Fruit fly (Drosophila melanogaster) whole organism, embryonic: ENCODE data around the gene aop.
A peak's percentile ranks its signal among the peaks of the same experiment; 100 is the strongest.

Source experiments
- Bdp1 ChIP-seq: fragments of 200-800 bp; sonication (Bioruptor generic); optimal IDR thresholded peaks from 3 replicates; lab custom pipeline; 2016; ENCODE audit warnings: missing biosample characterization, missing genetic modification characterization
- C15 ChIP-seq: fragments of 200-800 bp; sonication (Bioruptor generic); IDR thresholded peaks from 3 replicates; pipeline ENCODE4 v1.3.6; 2022; ENCODE audit warnings: missing biosample characterization, missing genetic modification characterization
- CG11695 ChIP-seq: fragments of 200-800 bp; sonication (Bioruptor generic); IDR thresholded peaks from 3 replicates; pipeline ENCODE4 v1.3.6; 2022; ENCODE audit warnings: missing biosample characterization, missing genetic modification characterization
- CG12219 ChIP-seq: fragments of 200-800 bp; sonication (Bioruptor generic); optimal IDR thresholded peaks from 3 replicates; lab custom pipeline; 2018; ENCODE audit warnings: missing biosample characterization, mild to moderate bottlenecking, missing genetic modification characterization
- CG12659 ChIP-seq: fragments of 200-800 bp; sonication (Bioruptor generic); optimal IDR thresholded peaks from 3 replicates; lab custom pipeline; 2017; ENCODE audit warnings: mild to moderate bottlenecking, missing biosample characterization, missing genetic modification reagents, missing genetic modification characterization
- CG12769 ChIP-seq: fragments of 200-800 bp; sonication (Bioruptor generic); optimal IDR thresholded peaks from 2 replicates; lab custom pipeline; 2019; ENCODE audit warnings: missing biosample characterization, mild to moderate bottlenecking, missing genetic modification characterization, moderate library complexity
- CG14860 ChIP-seq: fragments of 200-800 bp; sonication (Bioruptor generic); IDR thresholded peaks from 3 replicates; pipeline ENCODE4 v1.3.6; 2022; ENCODE audit warnings: missing biosample characterization, missing genetic modification characterization; ENCODE audit not compliant: partially characterized antibody
- CG16815 ChIP-seq: fragments of 200-800 bp; sonication (Bioruptor generic); optimal IDR thresholded peaks from 3 replicates; lab custom pipeline; 2017; ENCODE audit warnings: missing biosample characterization, mild to moderate bottlenecking, missing genetic modification characterization
- CG16863 ChIP-seq: fragments of 200-800 bp; sonication (Bioruptor generic); optimal IDR thresholded peaks from 3 replicates; lab custom pipeline; 2016; ENCODE audit warnings: missing biosample characterization, missing genetic modification characterization
- CG17385 ChIP-seq: fragments of 200-800 bp; sonication (Bioruptor generic); optimal IDR thresholded peaks from 3 replicates; lab custom pipeline; 2018; ENCODE audit warnings: missing biosample characterization, mild to moderate bottlenecking, missing genetic modification characterization
- CG17829 ChIP-seq: fragments of 200-800 bp; optimal IDR thresholded peaks from 2 replicates; lab custom pipeline; 2019; ENCODE audit warnings: missing biosample characterization, mild to moderate bottlenecking, missing genetic modification characterization, moderate library complexity
- CG18599 ChIP-seq: fragments of 200-800 bp; sonication (Bioruptor generic); optimal IDR thresholded peaks from 3 replicates; lab custom pipeline; 2017; ENCODE audit warnings: missing biosample characterization, missing genetic modification characterization, mild to moderate bottlenecking, moderate library complexity, missing genetic modification reagents
- CG2712 ChIP-seq: fragments of 200-800 bp; optimal IDR thresholded peaks from 3 replicates; lab custom pipeline; 2019; ENCODE audit warnings: missing biosample characterization, mild to moderate bottlenecking, missing genetic modification characterization, moderate library complexity
- CG2875 ChIP-seq: fragments of 200-800 bp; sonication (Bioruptor generic); optimal IDR thresholded peaks from 2 replicates; lab custom pipeline; 2017; ENCODE audit warnings: missing biosample characterization, mild to moderate bottlenecking, missing genetic modification characterization, missing genetic modification reagents
- CG42726 ChIP-seq: fragments of 200-800 bp; sonication (Bioruptor generic); IDR thresholded peaks from 2 replicates; pipeline ENCODE4 v1.3.6; 2022; ENCODE audit warnings: missing biosample characterization, missing genetic modification characterization; ENCODE audit not compliant: partially characterized antibody
- CG4360 ChIP-seq: fragments of 200-800 bp; sonication (Bioruptor generic); IDR thresholded peaks from 2 replicates; pipeline ENCODE4 v1.3.6; 2022; ENCODE audit warnings: missing biosample characterization, missing genetic modification characterization
- CG4404 ChIP-seq: fragments of 200-800 bp; sonication (Bioruptor generic); IDR thresholded peaks from 2 replicates; pipeline ENCODE4 v1.3.6; 2022; ENCODE audit warnings: missing biosample characterization, missing genetic modification characterization
- CG7839 ChIP-seq: fragments of 200-800 bp; sonication (Bioruptor generic); optimal IDR thresholded peaks from 3 replicates; lab custom pipeline; 2018; ENCODE audit warnings: missing biosample characterization, mild to moderate bottlenecking, missing genetic modification characterization, moderate library complexity
- CG8359 ChIP-seq: fragments of 200-800 bp; sonication (Bioruptor generic); optimal IDR thresholded peaks from 2 replicates; lab custom pipeline; 2017; ENCODE audit warnings: missing biosample characterization, mild to moderate bottlenecking, missing genetic modification characterization, borderline replicate concordance
- CG9817 ChIP-seq: fragments of 200-800 bp; sonication (Bioruptor generic); optimal IDR thresholded peaks from 2 replicates; lab custom pipeline; 2018; ENCODE audit warnings: missing biosample characterization, mild to moderate bottlenecking, missing genetic modification characterization, moderate library complexity
- CTCF ChIP-seq: fragments of 200-800 bp; sonication (Bioruptor generic); optimal IDR thresholded peaks from 2 replicates; lab custom pipeline; 2017; ENCODE audit warnings: missing biosample characterization, mild to moderate bottlenecking, missing genetic modification characterization, moderate library complexity
- CkIIα-i1 ChIP-seq: fragments of 200-800 bp; sonication (Bioruptor generic); IDR thresholded peaks from 2 replicates; pipeline ENCODE4 v1.3.6; 2022; ENCODE audit warnings: missing biosample characterization, missing genetic modification characterization
- Gug ChIP-seq: fragments of 200-800 bp; sonication (Bioruptor generic); IDR thresholded peaks from 4 replicates; pipeline ENCODE4 v1.3.6; 2022; ENCODE audit warnings: missing biosample characterization, missing genetic modification characterization
- HmgZ ChIP-seq: fragments of 200-800 bp; sonication (Bioruptor generic); optimal IDR thresholded peaks from 2 replicates; lab custom pipeline; 2018; ENCODE audit warnings: missing biosample characterization, mild to moderate bottlenecking, missing genetic modification characterization
- Hsf ChIP-seq: fragments of 200-800 bp; sonication (Bioruptor generic); optimal IDR thresholded peaks from 3 replicates; lab custom pipeline; 2016; ENCODE audit warnings: missing biosample characterization, missing genetic modification characterization
- NC2α ChIP-seq: fragments of 200-800 bp; sonication (Bioruptor generic); optimal IDR thresholded peaks from 2 replicates; lab custom pipeline; 2016; ENCODE audit warnings: missing biosample characterization, missing genetic modification characterization
- NFAT ChIP-seq: fragments of 200-800 bp; sonication (Bioruptor generic); IDR thresholded peaks from 2 replicates; pipeline ENCODE4 v1.3.6; 2022; ENCODE audit warnings: missing biosample characterization, missing genetic modification characterization
- Oaz ChIP-seq: fragments of 200-800 bp; sonication (Bioruptor generic); IDR thresholded peaks from 2 replicates; pipeline ENCODE4 v1.3.6; 2022; ENCODE audit warnings: missing biosample characterization, missing genetic modification characterization
- Oli ChIP-seq: fragments of 200-800 bp; sonication (Bioruptor generic); optimal IDR thresholded peaks from 2 replicates; lab custom pipeline; 2018; ENCODE audit warnings: missing biosample characterization, mild to moderate bottlenecking, missing genetic modification characterization, moderate library complexity
- Sox102F ChIP-seq: fragments of 200-800 bp; sonication (Bioruptor generic); optimal IDR thresholded peaks from 2 replicates; lab custom pipeline; 2018; ENCODE audit warnings: missing biosample characterization, mild to moderate bottlenecking, missing genetic modification characterization, moderate library complexity
- Tbp ChIP-seq: fragments of >200 bp; optimal IDR thresholded peaks from 2 replicates; lab custom pipeline; 2018; ENCODE audit warnings: missing biosample characterization, missing genetic modification characterization
- ase ChIP-seq: fragments of 200-800 bp; sonication (Bioruptor generic); IDR thresholded peaks from 3 replicates; pipeline ENCODE4 v1.3.6; 2022; ENCODE audit warnings: missing biosample characterization, missing genetic modification characterization
- ash1 ChIP-seq: fragments of 200-800 bp; sonication (Bioruptor generic); optimal IDR thresholded peaks from 2 replicates; lab custom pipeline; 2018; ENCODE audit warnings: missing biosample characterization, mild to moderate bottlenecking, missing genetic modification characterization
- bab2 ChIP-seq: fragments of 200-800 bp; sonication (Bioruptor generic); optimal IDR thresholded peaks from 2 replicates; lab custom pipeline; 2016; ENCODE audit warnings: missing biosample characterization, missing genetic modification characterization
- cas ChIP-seq: fragments of 200-800 bp; sonication (Bioruptor generic); IDR thresholded peaks from 2 replicates; pipeline ENCODE4 v1.3.6; 2022; ENCODE audit warnings: missing biosample characterization, missing genetic modification characterization
- dmrt99B ChIP-seq: fragments of 200-800 bp; sonication (Bioruptor generic); optimal IDR thresholded peaks from 2 replicates; lab custom pipeline; 2018; ENCODE audit warnings: missing biosample characterization, mild to moderate bottlenecking, missing genetic modification characterization, moderate library complexity
- eve ChIP-seq, 2 experiments: fragments of >200 bp; optimal IDR thresholded peaks; 2 replicates each; lab custom pipeline; 2017; ENCODE audit warnings: missing biosample characterization in 2 of 2, missing genetic modification characterization in 2 of 2
- gro ChIP-seq: fragments of 200-800 bp; sonication (Bioruptor generic); optimal IDR thresholded peaks from 2 replicates; lab custom pipeline; 2016; ENCODE audit warnings: missing biosample characterization, missing genetic modification characterization
- klu ChIP-seq: fragments of 200-800 bp; sonication (Bioruptor generic); IDR thresholded peaks from 2 replicates; pipeline ENCODE4 v1.3.6; 2022; ENCODE audit warnings: missing biosample characterization, missing genetic modification characterization
- kni ChIP-seq: fragments of 200-800 bp; sonication (Bioruptor generic); optimal IDR thresholded peaks from 3 replicates; lab custom pipeline; 2017; ENCODE audit warnings: mild to moderate bottlenecking, missing biosample characterization, missing genetic modification reagents, missing genetic modification characterization
- oc ChIP-seq: fragments of 200-800 bp; sonication (Bioruptor generic); optimal IDR thresholded peaks from 2 replicates; lab custom pipeline; 2018; ENCODE audit warnings: missing biosample characterization, mild to moderate bottlenecking, missing genetic modification characterization, moderate library complexity
- psq ChIP-seq: fragments of 200-800 bp; sonication (Bioruptor generic); optimal IDR thresholded peaks from 2 replicates; lab custom pipeline; 2017; ENCODE audit warnings: missing biosample characterization, missing genetic modification characterization
- sc ChIP-seq, 3 experiments: fragments of >200 bp in 2 of 3; fragments of 200-800 bp in 1 of 3; sonication (Bioruptor generic) in 1 of 3; optimal IDR thresholded peaks; 2 replicates in 2 of 3; 3 replicates in 1 of 3; lab custom pipeline; 2017; ENCODE audit warnings: mild to moderate bottlenecking in 1 of 3, missing biosample characterization in 1 of 3, missing genetic modification characterization in 1 of 3, missing genetic modification reagents in 1 of 3
- sqz ChIP-seq: fragments of 200-800 bp; sonication (Bioruptor generic); optimal IDR thresholded peaks from 3 replicates; lab custom pipeline; 2018; ENCODE audit warnings: missing biosample characterization, mild to moderate bottlenecking, missing genetic modification characterization
- ssp ChIP-seq: fragments of 200-800 bp; sonication (Bioruptor generic); IDR thresholded peaks from 2 replicates; pipeline ENCODE4 v1.3.6; 2022; ENCODE audit warnings: missing biosample characterization, missing genetic modification characterization
- tin ChIP-seq: fragments of 200-800 bp; sonication (Bioruptor generic); optimal IDR thresholded peaks from 3 replicates; lab custom pipeline; 2016; ENCODE audit warnings: missing biosample characterization, missing genetic modification characterization
- toy ChIP-seq: fragments of 200-800 bp; sonication (Bioruptor generic); IDR thresholded peaks from 2 replicates; pipeline ENCODE4 v1.3.6; 2022; ENCODE audit warnings: missing biosample characterization, missing genetic modification characterization
- wdn ChIP-seq: fragments of 200-800 bp; sonication (Bioruptor generic); IDR thresholded peaks from 2 replicates; pipeline ENCODE4 v1.3.6; 2022; ENCODE audit warnings: missing biosample characterization, missing genetic modification characterization

Gene aop

DNA sequence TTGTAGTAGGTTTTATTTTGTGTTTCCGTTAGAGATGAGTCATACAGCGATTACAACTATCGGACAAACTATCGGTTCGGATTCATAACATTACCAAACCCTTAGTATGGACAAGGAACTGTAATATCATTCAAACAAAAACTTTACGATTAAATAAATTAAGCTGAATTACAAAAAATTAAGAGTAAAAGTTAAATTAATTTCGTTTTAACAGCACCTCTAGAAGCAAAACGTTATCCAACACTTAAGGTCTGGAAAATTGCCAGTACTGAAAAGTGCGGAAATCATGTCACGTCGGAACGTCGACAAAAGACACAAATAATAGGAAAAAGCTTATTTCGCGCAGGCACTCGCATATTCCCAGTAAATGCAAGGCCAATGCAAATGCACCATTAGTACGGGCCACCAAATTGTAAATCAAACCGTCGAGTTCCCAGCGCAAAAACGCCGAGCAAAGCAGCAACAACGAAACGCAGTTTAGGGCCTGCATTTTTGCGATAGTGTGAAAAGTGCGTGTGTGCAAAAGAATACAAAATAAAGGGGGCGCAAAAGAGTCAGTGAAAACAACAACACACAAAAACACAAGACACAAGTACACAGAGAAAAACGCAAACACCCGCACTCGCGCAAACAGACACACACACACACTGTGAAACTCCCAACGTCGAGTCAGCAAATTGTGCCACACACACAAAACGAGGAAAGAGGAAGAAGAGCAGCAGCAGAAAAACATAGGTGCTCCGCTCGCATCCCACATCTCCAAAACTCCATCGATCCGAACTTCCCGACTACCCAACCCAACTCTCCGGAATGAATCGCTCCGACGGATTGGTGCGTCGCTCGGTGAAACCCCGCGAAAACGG lies 47.9 kb upstream of the aop start, which contains the start of the genes CG15387 and sau (continued):
- TF ChIP-seq CG9817 (tag; lab: Kevin White, UChicago) (peak; percentile 89), Oaz (peak; percentile 55), NFAT (GFP tag; lab: Robert Waterston, UW) (no peak; the same call in none of the 2 replicates), oc (tag; lab: Kevin White, UChicago) (peak; percentile 60), CG18599 (GFP tag; lab: Kevin White, UChicago) (peak; percentile 90), CG14860 (GFP tag; lab: Robert Waterston, UW) (peak; percentile 89), Bdp1 (peak; percentile 75), CG17385 (GFP tag; lab: Kevin White, UChicago) (peak; percentile 79), Oli (tag; lab: Kevin White, UChicago) (peak; percentile 78), CG2875 (GFP tag; lab: Kevin White, UChicago) (peak; percentile 58), eve (GFP tag; optimal IDR thresholded peaks at IDR 0.05; lab: Kevin White, UChicago) (no peak), CG42726 (GFP tag; lab: Robert Waterston, UW) (peak; percentile 70; the same call in 1 of the 2 replicates), CG17829 (tag; lab: Kevin White, UChicago) (peak; percentile 93), CG4404 (peak; percentile 79), CG4360 (peak; percentile 38), sc (optimal IDR thresholded peaks at IDR 0.05; lab: Kevin White, UChicago) (no peak), sc (GFP tag; optimal IDR thresholded peaks at IDR 0.05; lab: Kevin White, UChicago) (peak; percentile 64), CG11695 (GFP tag; lab: Robert Waterston, UW) (peak; percentile 62; the same call in 1 of the 3 replicates), bab2 (GFP tag; lab: Kevin White, UChicago) (peak; percentile 92), C15 (GFP tag; lab: Robert Waterston, UW) (peak; percentile 72; the same call in 1 of the 3 replicates), Hsf (GFP tag; lab: Kevin White, UChicago) (peak; percentile 93), wdn (peak; percentile 73; the same call in 1 of the 2 replicates), ase (GFP tag; lab: Robert Waterston, UW) (peak; percentile 68; the same call in 2 of the 3 replicates), ssp (GFP tag; lab: Robert Waterston, UW) (peak; percentile 74), CTCF (peak; percentile 23), CG2712 (peak; percentile 89), NC2α (GFP tag; lab: Kevin White, UChicago) (peak; percentile 81), klu (GFP tag; lab: Robert Waterston, UW) (peak; percentile 67), CG16815 (GFP tag; lab: Kevin White, UChicago) (peak; percentile 70), CG12219 (GFP tag; lab: Kevin White, UChicago) (peak; percentile 69), psq (GFP tag; lab: Kevin White, UChicago) (peak; percentile 71), cas (GFP tag; lab: Robert Waterston, UW) (peak; percentile 78; the same call in 1 of the 2 replicates), CG16863 (GFP tag; lab: Kevin White, UChicago) (peak; percentile 92), Tbp (GFP tag; lab: Kevin White, UChicago) (no peak), gro (GFP tag; lab: Kevin White, UChicago) (peak; percentile 93), toy (peak; percentile 65; the same call in 1 of the 2 replicates), CG12659 (peak; percentile 90), CG12769 (tag; lab: Kevin White, UChicago) (peak; percentile 83), CkIIα-i1 (GFP tag; lab: Robert Waterston, UW) (no peak), kni (GFP tag; lab: Kevin White, UChicago) (peak; percentile 61), dmrt99B (tag; lab: Kevin White, UChicago) (peak; percentile 79), HmgZ (tag; lab: Kevin White, UChicago) (peak; percentile 93), ash1 (GFP tag; lab: Kevin White, UChicago) (no peak), sqz (GFP tag; lab: Kevin White, UChicago) (peak; percentile 65), CG7839 (peak; percentile 85), Gug (GFP tag; lab: Robert Waterston, UW) (peak; percentile 76), tin (GFP tag; lab: Kevin White, UChicago) (peak; percentile 90), Sox102F (GFP tag; lab: Kevin White, UChicago) (peak; percentile 86), CG8359 (GFP tag; lab: Kevin White, UChicago) (peak; percentile 41)
